Worm (Caenorhabditis elegans) whole organism, late embryonic: ENCODE measurements around the gene M176.9.
"Not testable (repeated sequence)": the region's sequence is repeated elsewhere in the genome, so short reads cannot be mapped to it uniquely, and the experiment has no call there.

Source experiments
- C08G9.2 ChIP-seq: sonication (generic microtip); optimal IDR thresholded peaks from 2 replicates; lab custom pipeline; 2016; ENCODE audit warnings: mild to moderate bottlenecking, missing genetic modification characterization, moderate library complexity, missing compliant biosample characterization
- K02D7.2 ChIP-seq: sonication (generic microtip); optimal IDR thresholded peaks from 2 replicates; lab custom pipeline; 2017; ENCODE audit warnings: mild to moderate bottlenecking, missing genetic modification characterization, missing compliant biosample characterization
- Y22D7AL.16 ChIP-seq: sonication (generic microtip); optimal IDR thresholded peaks from 2 replicates; lab custom pipeline; 2016; ENCODE audit warnings: missing genetic modification characterization, missing compliant biosample characterization
- ama-1 ChIP-seq: fragments of 150-350 bp; optimal IDR thresholded peaks from 2 replicates; lab custom pipeline; 2014
- ceh-18 ChIP-seq: sonication (generic microtip); optimal IDR thresholded peaks from 2 replicates; lab custom pipeline; 2016; ENCODE audit warnings: missing genetic modification characterization, missing compliant biosample characterization
- ceh-19 ChIP-seq: fragments of 200-800 bp; sonication (Bioruptor generic); optimal IDR thresholded peaks from 2 replicates; lab custom pipeline; 2018; ENCODE audit warnings: mild to moderate bottlenecking, missing genetic modification characterization, missing compliant biosample characterization
- ceh-22 ChIP-seq: sonication (generic microtip); optimal IDR thresholded peaks from 2 replicates; lab custom pipeline; 2017; ENCODE audit warnings: missing biosample characterization, missing genetic modification characterization
- ceh-24 ChIP-seq: sonication (generic microtip); optimal IDR thresholded peaks from 2 replicates; lab custom pipeline; 2016; ENCODE audit warnings: mild to moderate bottlenecking, missing genetic modification characterization, missing compliant biosample characterization
- ceh-31 ChIP-seq: sonication (generic microtip); optimal IDR thresholded peaks from 2 replicates; lab custom pipeline; 2016; ENCODE audit warnings: missing genetic modification characterization, missing compliant biosample characterization
- ceh-34 ChIP-seq: sonication (generic microtip); optimal IDR thresholded peaks from 2 replicates; lab custom pipeline; 2016; ENCODE audit warnings: mild to moderate bottlenecking, missing genetic modification characterization, missing compliant biosample characterization
- ceh-48 ChIP-seq: sonication (generic microtip); optimal IDR thresholded peaks from 2 replicates; lab custom pipeline; 2016; ENCODE audit warnings: missing genetic modification characterization, inconsistent platforms, missing compliant biosample characterization
- ceh-9 ChIP-seq: sonication (generic microtip); optimal IDR thresholded peaks from 2 replicates; lab custom pipeline; 2016; ENCODE audit warnings: mild to moderate bottlenecking, missing genetic modification characterization, inconsistent platforms, missing compliant biosample characterization
- che-1 ChIP-seq: sonication (generic microtip); optimal IDR thresholded peaks from 2 replicates; lab custom pipeline; 2016; ENCODE audit warnings: mild to moderate bottlenecking, missing genetic modification characterization, missing compliant biosample characterization
- dmd-4 ChIP-seq: sonication (generic microtip); optimal IDR thresholded peaks from 2 replicates; lab custom pipeline; 2016; ENCODE audit warnings: borderline replicate concordance, missing genetic modification characterization, missing compliant biosample characterization
- ets-4 ChIP-seq: sonication (generic microtip); optimal IDR thresholded peaks from 2 replicates; lab custom pipeline; 2016; ENCODE audit warnings: missing genetic modification characterization, missing compliant biosample characterization
- eyg-1 ChIP-seq: sonication (generic microtip); optimal IDR thresholded peaks from 2 replicates; lab custom pipeline; 2016; ENCODE audit warnings: missing genotype, missing genetic modification characterization, missing compliant biosample characterization
- fax-1 ChIP-seq: sonication (generic microtip); optimal IDR thresholded peaks from 2 replicates; lab custom pipeline; 2016; ENCODE audit warnings: missing genotype, missing genetic modification characterization, missing compliant biosample characterization
- fkh-10 ChIP-seq: fragments of 150-350 bp; optimal IDR thresholded peaks from 2 replicates; lab custom pipeline; 2014; ENCODE audit warnings: missing biosample characterization, missing genetic modification reagents, missing genetic modification characterization
- fkh-6 ChIP-seq: sonication (generic microtip); optimal IDR thresholded peaks from 2 replicates; lab custom pipeline; 2016; ENCODE audit warnings: missing genetic modification characterization, missing compliant biosample characterization
- gmeb-2 ChIP-seq: sonication (generic microtip); optimal IDR thresholded peaks from 2 replicates; lab custom pipeline; 2016; ENCODE audit warnings: missing genetic modification characterization, inconsistent platforms, missing compliant biosample characterization
- hlh-15 ChIP-seq: sonication (generic microtip); optimal IDR thresholded peaks from 2 replicates; lab custom pipeline; 2016; ENCODE audit warnings: missing genetic modification characterization, missing compliant biosample characterization
- hlh-30 ChIP-seq: sonication (generic microtip); optimal IDR thresholded peaks from 2 replicates; lab custom pipeline; 2017; ENCODE audit warnings: antibody characterized with exemption, missing genetic modification characterization, missing compliant biosample characterization; ENCODE audit not compliant: insufficient read depth
- lim-6 ChIP-seq: sonication (generic microtip); optimal IDR thresholded peaks from 2 replicates; lab custom pipeline; 2016; ENCODE audit warnings: missing genetic modification characterization, missing compliant biosample characterization
- lin-11 ChIP-seq: fragments of 200-800 bp; sonication (Bioruptor generic); optimal IDR thresholded peaks from 2 replicates; lab custom pipeline; 2018; ENCODE audit warnings: mild to moderate bottlenecking, missing genetic modification characterization, missing compliant biosample characterization
- madf-2 ChIP-seq: sonication (generic microtip); optimal IDR thresholded peaks from 2 replicates; lab custom pipeline; 2017; ENCODE audit warnings: missing genetic modification characterization, missing compliant biosample characterization
- nfya-1 ChIP-seq: sonication (generic microtip); optimal IDR thresholded peaks from 2 replicates; lab custom pipeline; 2017; ENCODE audit warnings: missing genetic modification characterization, mild to moderate bottlenecking, missing compliant biosample characterization, antibody characterized with exemption, moderate library complexity
- nhr-11 ChIP-seq: fragments of 150-350 bp; optimal IDR thresholded peaks from 2 replicates; lab custom pipeline; 2014; ENCODE audit warnings: missing biosample characterization, missing genetic modification characterization
- nhr-232 ChIP-seq: sonication (generic microtip); optimal IDR thresholded peaks from 2 replicates; lab custom pipeline; 2016; ENCODE audit warnings: missing genetic modification characterization, missing compliant biosample characterization
- pag-3 ChIP-seq: sonication (generic microtip); optimal IDR thresholded peaks from 2 replicates; lab custom pipeline; 2016; ENCODE audit warnings: missing compliant biosample characterization, missing genetic modification characterization, borderline replicate concordance
- pha-2 ChIP-seq: sonication (generic microtip); optimal IDR thresholded peaks from 2 replicates; lab custom pipeline; 2017; ENCODE audit warnings: mild to moderate bottlenecking, missing genetic modification characterization, missing compliant biosample characterization
- pros-1 ChIP-seq: fragments of 150-350 bp; optimal IDR thresholded peaks from 2 replicates; lab custom pipeline; 2014; ENCODE audit warnings: missing biosample characterization, missing genetic modification reagents, missing genetic modification characterization
- sdc-2 ChIP-seq: sonication (generic microtip); optimal IDR thresholded peaks from 2 replicates; lab custom pipeline; 2016; ENCODE audit warnings: missing genotype, missing genetic modification characterization, missing compliant biosample characterization
- syd-9 ChIP-seq: sonication (generic microtip); optimal IDR thresholded peaks from 2 replicates; lab custom pipeline; 2016; ENCODE audit warnings: mild to moderate bottlenecking, missing genetic modification characterization, moderate library complexity, missing compliant biosample characterization
- tbx-7 ChIP-seq: sonication (generic microtip); optimal IDR thresholded peaks from 2 replicates; lab custom pipeline; 2016; ENCODE audit warnings: missing genotype, missing genetic modification characterization, missing compliant biosample characterization
- ttx-3 ChIP-seq: sonication (generic microtip); optimal IDR thresholded peaks from 2 replicates; lab custom pipeline; 2016; ENCODE audit warnings: missing genetic modification reagents, missing genetic modification characterization, missing compliant biosample characterization
- unc-42 ChIP-seq: sonication (generic microtip); optimal IDR thresholded peaks from 2 replicates; lab custom pipeline; 2016; ENCODE audit warnings: missing genotype, missing genetic modification characterization, missing compliant biosample characterization
- ztf-16 ChIP-seq: sonication (generic microtip); optimal IDR thresholded peaks from 2 replicates; lab custom pipeline; 2017; ENCODE audit warnings: missing genetic modification characterization, missing compliant biosample characterization

The M176.9 gene

ce11 chrII:9411497-9411896 lies at the start of gene M176.9:
Gene M176.9, minus strand, starts transcription at chrII:9411597.
- TF ChIP-seq lin-11 (tag; lab: Kevin White, UChicago) (no peak), nfya-1 (no peak), hlh-15 (tag; lab: Kevin White, UChicago) (no peak), ceh-18 (no peak), syd-9 (tag; lab: Kevin White, UChicago) (no peak), gmeb-2 (no peak), ama-1 (no peak), pag-3 (tag; lab: Kevin White, UChicago) (no peak), madf-2 (tag; lab: Kevin White, UChicago) (no peak)

- not testable (repeated sequence) for TF ChIP-seq ceh-48, lim-6, C08G9.2 (tag; lab: Kevin White, UChicago)
Measured at ce11 chrII:9459462-9459861, 48.1 kb upstream of the M176.9 start, which contains the start of gene R09D1.14. Gene R09D1.14, minus strand, starts transcription at chrII:9459562.

ce11 chrII:9454304-9454703 lies 42.9 kb upstream of the M176.9 start, which contains the start of gene chil-19:
Gene chil-19, minus strand, starts transcription at chrII:9454404.
- TF ChIP-seq madf-2 (tag; lab: Kevin White, UChicago) (no peak), dmd-4 (tag; lab: Kevin White, UChicago) (no peak), ceh-31 (tag; lab: Kevin White, UChicago) (no peak), ceh-22 (no peak), Y22D7AL.16 (tag; lab: Kevin White, UChicago) (no peak), tbx-7 (tag; lab: Kevin White, UChicago) (no peak), ztf-16 (no peak), pha-2 (tag; lab: Kevin White, UChicago) (no peak), gmeb-2 (no peak), pros-1 (tag; lab: Kevin White, UChicago) (no peak), nhr-232 (no peak), ets-4 (tag; lab: Kevin White, UChicago) (no peak), che-1 (tag; lab: Kevin White, UChicago) (no peak), ceh-34 (tag; lab: Kevin White, UChicago) (no peak), ceh-48 (tag; lab: Kevin White, UChicago) (no peak), ttx-3 (tag; lab: Kevin White, UChicago) (no peak), ceh-9 (no peak), sdc-2 (tag; lab: Kevin White, UChicago) (no peak), fkh-6 (tag; lab: Kevin White, UChicago) (no peak), ceh-24 (tag; lab: Kevin White, UChicago) (no peak)

ce11 chrII:9452172-9452571 lies 40.8 kb upstream of the M176.9 start, which contains the start of gene R09D1.12:
Gene R09D1.12, minus strand, starts transcription at chrII:9452272.
- TF ChIP-seq ceh-19; nhr-11 (tag; lab: Kevin White, UChicago); K02D7.2 (tag; lab: Kevin White, UChicago): not testable (repeated sequence)

ce11 chrII:9447965-9448364 lies 36.6 kb upstream of the M176.9 start, which contains the start of gene chil-18:
Gene chil-18, plus strand, starts transcription at chrII:9448265.
- TF ChIP-seq unc-42 (tag; lab: Kevin White, UChicago) (no peak), K02D7.2 (tag; lab: Kevin White, UChicago) (no peak), syd-9 (tag; lab: Kevin White, UChicago) (no peak), fkh-10 (no peak), hlh-30 (tag; lab: Kevin White, UChicago) (no peak), ceh-48 (tag; lab: Kevin White, UChicago) (no peak), che-1 (tag; lab: Kevin White, UChicago) (no peak), fax-1 (tag; lab: Kevin White, UChicago) (no peak), eyg-1 (no peak)
